Worm (Caenorhabditis elegans) whole organism, late embryonic: ENCODE data around the gene cka-2.
A peak's percentile ranks its signal among the peaks of the same experiment; 100 is the strongest.

Experiments
- C08G9.2 ChIP-seq: sonication (generic microtip); optimal IDR thresholded peaks from 2 replicates; lab custom pipeline; 2016; ENCODE audit warnings: mild to moderate bottlenecking, missing genetic modification characterization, moderate library complexity, missing compliant biosample characterization
- C38D4.7 ChIP-seq: fragments of 200-800 bp; sonication (Bioruptor generic); optimal IDR thresholded peaks from 2 replicates; lab custom pipeline; 2018; ENCODE audit warnings: mild to moderate bottlenecking, missing genetic modification characterization, moderate library complexity, missing compliant biosample characterization
- K09A11.1 ChIP-seq: sonication (generic microtip); optimal IDR thresholded peaks from 2 replicates; lab custom pipeline; 2017; ENCODE audit warnings: antibody characterized with exemption, mild to moderate bottlenecking, missing genetic modification characterization, missing compliant biosample characterization; ENCODE audit not compliant: insufficient read depth
- T23F11.4 ChIP-seq: fragments of 200-800 bp; sonication (Bioruptor generic); optimal IDR thresholded peaks from 2 replicates; lab custom pipeline; 2018; ENCODE audit warnings: mild to moderate bottlenecking, missing genetic modification characterization, missing compliant biosample characterization
- ceh-14 ChIP-seq: sonication (generic microtip); optimal IDR thresholded peaks from 2 replicates; lab custom pipeline; 2016; ENCODE audit warnings: missing genotype, missing genetic modification characterization, missing compliant biosample characterization
- ceh-2 ChIP-seq: sonication (generic microtip); optimal IDR thresholded peaks from 2 replicates; lab custom pipeline; 2016; ENCODE audit warnings: missing genotype, missing genetic modification characterization, missing compliant biosample characterization
- ceh-22 ChIP-seq: sonication (generic microtip); optimal IDR thresholded peaks from 2 replicates; lab custom pipeline; 2017; ENCODE audit warnings: missing biosample characterization, missing genetic modification characterization
- ceh-31 ChIP-seq: sonication (generic microtip); optimal IDR thresholded peaks from 2 replicates; lab custom pipeline; 2016; ENCODE audit warnings: missing genetic modification characterization, missing compliant biosample characterization
- ceh-45 ChIP-seq: fragments of 200-800 bp; sonication (Bioruptor generic); IDR thresholded peaks from 2 replicates; pipeline ENCODE4 v1.3.6; 2022; ENCODE audit warnings: missing genetic modification reagents, missing genetic modification characterization, missing compliant biosample characterization
- ceh-48 ChIP-seq: sonication (generic microtip); optimal IDR thresholded peaks from 2 replicates; lab custom pipeline; 2016; ENCODE audit warnings: missing genetic modification characterization, inconsistent platforms, missing compliant biosample characterization
- che-1 ChIP-seq: sonication (generic microtip); optimal IDR thresholded peaks from 2 replicates; lab custom pipeline; 2016; ENCODE audit warnings: mild to moderate bottlenecking, missing genetic modification characterization, missing compliant biosample characterization
- dve-1 ChIP-seq: sonication (generic microtip); optimal IDR thresholded peaks from 2 replicates; lab custom pipeline; 2017; ENCODE audit warnings: antibody characterized with exemption, mild to moderate bottlenecking, missing genetic modification characterization, missing compliant biosample characterization
- elt-2 ChIP-seq: sonication (generic microtip); optimal IDR thresholded peaks from 2 replicates; lab custom pipeline; 2016; ENCODE audit warnings: missing genetic modification reagents, missing genetic modification characterization, missing compliant biosample characterization
- ets-4 ChIP-seq: sonication (generic microtip); optimal IDR thresholded peaks from 2 replicates; lab custom pipeline; 2016; ENCODE audit warnings: missing genetic modification characterization, missing compliant biosample characterization
- eyg-1 ChIP-seq: sonication (generic microtip); optimal IDR thresholded peaks from 2 replicates; lab custom pipeline; 2016; ENCODE audit warnings: missing genotype, missing genetic modification characterization, missing compliant biosample characterization
- fkh-10 ChIP-seq: fragments of 150-350 bp; optimal IDR thresholded peaks from 2 replicates; lab custom pipeline; 2014; ENCODE audit warnings: missing biosample characterization, missing genetic modification reagents, missing genetic modification characterization
- hlh-13 ChIP-seq: fragments of 200-800 bp; sonication (Bioruptor generic); optimal IDR thresholded peaks from 2 replicates; lab custom pipeline; 2018; ENCODE audit warnings: mild to moderate bottlenecking, missing genetic modification characterization, missing compliant biosample characterization
- hlh-6 ChIP-seq: sonication (generic microtip); optimal IDR thresholded peaks from 2 replicates; lab custom pipeline; 2016; ENCODE audit warnings: missing genotype, missing genetic modification characterization, missing compliant biosample characterization
- hlh-8 ChIP-seq: sonication (generic microtip); optimal IDR thresholded peaks from 2 replicates; lab custom pipeline; 2016; ENCODE audit warnings: missing genotype, missing genetic modification characterization, missing compliant biosample characterization
- lin-11 ChIP-seq: fragments of 200-800 bp; sonication (Bioruptor generic); optimal IDR thresholded peaks from 2 replicates; lab custom pipeline; 2018; ENCODE audit warnings: mild to moderate bottlenecking, missing genetic modification characterization, missing compliant biosample characterization
- madf-2 ChIP-seq: sonication (generic microtip); optimal IDR thresholded peaks from 2 replicates; lab custom pipeline; 2017; ENCODE audit warnings: missing genetic modification characterization, missing compliant biosample characterization
- mec-3 ChIP-seq: sonication (generic microtip); optimal IDR thresholded peaks from 2 replicates; lab custom pipeline; 2016; ENCODE audit warnings: borderline replicate concordance, missing genetic modification characterization, missing compliant biosample characterization
- nfya-1 ChIP-seq: sonication (generic microtip); optimal IDR thresholded peaks from 2 replicates; lab custom pipeline; 2017; ENCODE audit warnings: missing genetic modification characterization, mild to moderate bottlenecking, missing compliant biosample characterization, antibody characterized with exemption, moderate library complexity
- nhr-232 ChIP-seq: sonication (generic microtip); optimal IDR thresholded peaks from 2 replicates; lab custom pipeline; 2016; ENCODE audit warnings: missing genetic modification characterization, missing compliant biosample characterization
- pag-3 ChIP-seq: sonication (generic microtip); optimal IDR thresholded peaks from 2 replicates; lab custom pipeline; 2016; ENCODE audit warnings: missing compliant biosample characterization, missing genetic modification characterization, borderline replicate concordance
- pat-9 ChIP-seq: fragments of 200-800 bp; sonication (Bioruptor generic); optimal IDR thresholded peaks from 2 replicates; lab custom pipeline; 2018; ENCODE audit warnings: mild to moderate bottlenecking, missing genetic modification characterization, moderate library complexity, missing compliant biosample characterization
- pax-1 ChIP-seq: fragments of 150-350 bp; optimal IDR thresholded peaks from 2 replicates; lab custom pipeline; 2014; ENCODE audit warnings: missing biosample characterization, missing genetic modification characterization
- pha-2 ChIP-seq: sonication (generic microtip); optimal IDR thresholded peaks from 2 replicates; lab custom pipeline; 2017; ENCODE audit warnings: mild to moderate bottlenecking, missing genetic modification characterization, missing compliant biosample characterization
- ref-2 ChIP-seq: sonication (generic microtip); optimal IDR thresholded peaks from 2 replicates; lab custom pipeline; 2016; ENCODE audit warnings: missing genetic modification characterization, missing compliant biosample characterization
- rnt-1 ChIP-seq: sonication (generic microtip); optimal IDR thresholded peaks from 2 replicates; lab custom pipeline; 2016; ENCODE audit warnings: missing genetic modification characterization, missing compliant biosample characterization
- sox-2 ChIP-seq: fragments of 200-800 bp; sonication (Bioruptor generic); IDR thresholded peaks from 2 replicates; pipeline ENCODE4 v1.3.6; 2022; ENCODE audit warnings: missing genetic modification reagents, missing genetic modification characterization, missing compliant biosample characterization
- tbx-2 ChIP-seq: sonication (generic microtip); optimal IDR thresholded peaks from 2 replicates; lab custom pipeline; 2016; ENCODE audit warnings: missing genetic modification characterization, missing compliant biosample characterization
- ttx-3 ChIP-seq: sonication (generic microtip); optimal IDR thresholded peaks from 2 replicates; lab custom pipeline; 2016; ENCODE audit warnings: missing genetic modification reagents, missing genetic modification characterization, missing compliant biosample characterization
- unc-42 ChIP-seq: sonication (generic microtip); optimal IDR thresholded peaks from 2 replicates; lab custom pipeline; 2016; ENCODE audit warnings: missing genotype, missing genetic modification characterization, missing compliant biosample characterization
- unc-55 ChIP-seq: sonication (generic microtip); optimal IDR thresholded peaks from 2 replicates; lab custom pipeline; 2017; ENCODE audit warnings: missing biosample characterization, missing genetic modification reagents, missing genetic modification characterization
- unc-86 ChIP-seq: sonication (generic microtip); optimal IDR thresholded peaks from 2 replicates; lab custom pipeline; 2016; ENCODE audit warnings: missing genetic modification characterization, missing compliant biosample characterization
- zip-5 ChIP-seq: sonication (generic microtip); optimal IDR thresholded peaks from 2 replicates; lab custom pipeline; 2016; ENCODE audit warnings: missing genetic modification characterization, missing compliant biosample characterization
- ztf-16 ChIP-seq: sonication (generic microtip); optimal IDR thresholded peaks from 2 replicates; lab custom pipeline; 2017; ENCODE audit warnings: missing genetic modification characterization, missing compliant biosample characterization

Gene cka-2

ce11 chrX:4248949-4249348, 37.0 kb upstream of the cka-2 start, which contains the start of gene hlh-13:
Gene hlh-13 (plus strand): TSS chrX:4249249.
- TF ChIP-seq unc-42 (tag; lab: Kevin White, UChicago) (no peak), ceh-45 (no peak), dve-1 (tag; lab: Kevin White, UChicago) (no peak), hlh-13 (GFP tag; lab: Kevin White, UChicago) (no peak), che-1 (tag; lab: Kevin White, UChicago) (no peak), C38D4.7 (no peak), ttx-3 (no peak), ztf-16 (tag; lab: Kevin White, UChicago) (no peak), nhr-232 (no peak), rnt-1 (tag; lab: Kevin White, UChicago) (no peak), unc-55 (GFP tag; lab: Kevin White, UChicago) (no peak), T23F11.4 (GFP tag; lab: Kevin White, UChicago) (no peak), hlh-6 (tag; lab: Kevin White, UChicago) (no peak), eyg-1 (no peak), ceh-31 (tag; lab: Kevin White, UChicago) (no peak), madf-2 (tag; lab: Kevin White, UChicago) (no peak), ceh-48 (tag; lab: Kevin White, UChicago) (no peak), ceh-22 (tag; lab: Kevin White, UChicago) (no peak), lin-11 (tag; lab: Kevin White, UChicago) (no peak), K09A11.1 (tag; lab: Kevin White, UChicago) (no peak)
- TF ChIP-seq, all 69 proteins: peak for 0

ce11 chrX:4252047-4252446, 33.9 kb upstream of the cka-2 start, which contains the start of gene srv-5:
Gene srv-5 (plus strand): TSS chrX:4252347.
- TF ChIP-seq pat-9 (tag; lab: Kevin White, UChicago): no peak
- TF ChIP-seq mec-3 (tag; lab: Kevin White, UChicago): no peak
- TF ChIP-seq eyg-1: no peak
- TF ChIP-seq unc-86 (tag; lab: Kevin White, UChicago): no peak
- no peak for TF ChIP-seq hlh-6 (tag; lab: Kevin White, UChicago)
- no peak for TF ChIP-seq che-1 (tag; lab: Kevin White, UChicago)
- no peak for TF ChIP-seq nhr-232
- TF ChIP-seq T23F11.4 (GFP tag; lab: Kevin White, UChicago): no peak
- no peak for TF ChIP-seq ttx-3
- TF ChIP-seq sox-2: no peak

DNA sequence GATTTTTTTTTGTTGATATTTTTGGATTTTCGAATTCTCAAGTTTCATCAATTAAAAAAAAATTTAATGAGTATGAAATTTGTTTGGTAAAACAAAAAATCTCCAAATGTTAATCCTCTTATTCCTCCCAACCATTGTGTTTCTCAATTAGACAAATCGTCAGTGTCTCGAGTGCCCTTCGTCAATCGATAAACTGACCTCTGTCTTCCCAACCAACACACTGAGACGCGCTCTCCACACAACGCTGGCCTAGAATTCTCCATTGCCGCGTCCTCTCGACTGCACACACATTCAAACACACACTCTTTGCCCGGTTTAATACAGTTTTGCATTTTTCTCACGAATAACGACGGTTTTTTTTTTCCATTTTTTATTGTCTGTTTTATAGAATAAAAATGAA, 31.1 kb upstream of the cka-2 start, which contains the start of gene taf-11.1:
Gene taf-11.1, plus strand, starts transcription at position 389 of the 400 bp plus-strand sequence.
- peak; percentile 5 for TF ChIP-seq elt-2 (tag; lab: Kevin White, UChicago)
- TF ChIP-seq ets-4 (tag; lab: Kevin White, UChicago): peak; percentile 37
- peak; percentile 20 for TF ChIP-seq unc-42 (tag; lab: Kevin White, UChicago)
- TF ChIP-seq ceh-2: peak; percentile 37
- peak; percentile 2 for TF ChIP-seq nfya-1 (tag; lab: Kevin White, UChicago)
- TF ChIP-seq unc-55 (GFP tag; lab: Kevin White, UChicago): no peak
- TF ChIP-seq tbx-2 (tag; lab: Kevin White, UChicago): peak; percentile 29
- peak; percentile 18 for TF ChIP-seq C08G9.2 (tag; lab: Kevin White, UChicago)
- TF ChIP-seq ceh-31 (tag; lab: Kevin White, UChicago): peak; percentile 60
- no peak for TF ChIP-seq mec-3 (tag; lab: Kevin White, UChicago)
- TF ChIP-seq ceh-48 (tag; lab: Kevin White, UChicago): peak; percentile 55

DNA sequence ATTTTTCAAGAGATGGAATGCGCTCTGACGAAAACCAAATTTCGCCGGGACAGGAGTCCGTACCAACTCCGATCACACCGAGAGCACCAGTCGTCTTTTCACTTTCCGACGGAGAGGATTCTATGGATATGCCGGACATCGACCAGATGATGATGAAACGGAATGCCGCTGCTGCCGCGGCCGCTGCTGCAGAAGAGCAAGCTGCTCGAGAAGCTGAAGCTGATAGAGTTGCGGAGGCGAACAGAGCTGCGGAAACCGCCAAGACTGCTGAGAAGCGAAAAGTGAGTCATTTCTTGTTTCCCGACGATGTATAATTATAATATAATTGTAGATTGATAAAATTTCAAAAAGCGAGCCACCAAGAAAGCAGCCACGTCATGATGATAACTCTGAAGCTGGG, 30.6 kb upstream of the cka-2 start:
- TF ChIP-seq C08G9.2 (tag; lab: Kevin White, UChicago) (no peak), ref-2 (no peak), zip-5 (tag; lab: Kevin White, UChicago) (no peak), pag-3 (no peak), hlh-8 (tag; lab: Kevin White, UChicago) (no peak), pat-9 (tag; lab: Kevin White, UChicago) (no peak), elt-2 (tag; lab: Kevin White, UChicago) (no peak), unc-86 (tag; lab: Kevin White, UChicago) (no peak), ceh-48 (tag; lab: Kevin White, UChicago) (no peak), eyg-1 (no peak), fkh-10 (GFP tag; lab: Kevin White, UChicago) (no peak), pax-1 (tag; lab: Kevin White, UChicago) (no peak), pha-2 (tag; lab: Kevin White, UChicago) (no peak), ceh-14 (no peak)
